Worm (Caenorhabditis elegans): ENCODE results near the gene M28.9.

ce11 chrII:10680614-10681013, 41.4 kb downstream of the M28.9 start:
- no peak for TF ChIP-seq unc-39 (tag; optimal IDR thresholded peaks at IDR 0.05)
- no peak for TF ChIP-seq unc-120 (tag; optimal IDR thresholded peaks at IDR 0.05; ENCODE audit: poor library complexity, severe bottlenecking)
- TF ChIP-seq unc-62 (GFP tag; optimal IDR thresholded peaks at IDR 0.05) = no peak
- peak; percentile 63 for TF ChIP-seq ces-1 (GFP tag; optimal IDR thresholded peaks at IDR 0.05)
- no peak for TF ChIP-seq pha-4 (tag; optimal IDR thresholded peaks at IDR 0.05)
- no peak for TF ChIP-seq nhr-76 (tag; optimal IDR thresholded peaks at IDR 0.05)
- no peak for TF ChIP-seq elt-3 (tag; optimal IDR thresholded peaks at IDR 0.05)
- no peak for TF ChIP-seq ceh-43 (GFP tag; optimal IDR thresholded peaks at IDR 0.05)
- TF ChIP-seq blmp-1 (tag; optimal IDR thresholded peaks at IDR 0.05) = no peak

Data from whole organism, mixed stage, embryonic.